Worm (Caenorhabditis elegans): ENCODE measurements around the gene T28A8.3.

Gene T28A8.3

DNA sequence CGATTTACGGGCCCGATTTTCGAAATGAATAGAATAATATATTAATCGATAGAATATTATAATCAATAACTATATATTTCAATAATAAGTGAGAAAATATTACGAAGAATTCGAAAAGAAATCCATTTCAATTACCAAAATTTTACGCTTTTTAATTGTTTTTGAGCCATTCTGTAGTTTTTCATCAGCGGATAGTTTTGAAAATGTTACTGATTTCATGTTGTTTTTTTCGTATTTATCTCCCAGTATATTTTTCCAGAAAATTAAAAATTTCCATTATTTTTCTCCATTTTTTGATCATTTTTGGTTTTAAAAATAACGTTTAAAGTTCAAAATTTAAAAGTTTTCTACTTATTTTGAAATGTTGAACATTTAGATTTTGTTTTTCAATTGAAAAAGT is at the start of gene T28A8.3:
Gene T28A8.3 (plus strand): TSS at position 301 of the 400 bp plus-strand sequence.
- TF ChIP-seq mab-5 (tag; optimal IDR thresholded peaks at IDR 0.05): no peak
- TF ChIP-seq elt-1 (tag; optimal IDR thresholded peaks at IDR 0.05): no peak
- TF ChIP-seq fos-1 (tag; optimal IDR thresholded peaks at IDR 0.05): no peak
- no peak for TF ChIP-seq elt-3 (tag; optimal IDR thresholded peaks at IDR 0.05)
- TF ChIP-seq unc-55 (GFP tag; optimal IDR thresholded peaks at IDR 0.05): no peak
- TF ChIP-seq sma-3 (GFP tag; optimal IDR thresholded peaks at IDR 0.05): no peak
- TF ChIP-seq gmeb-1 (tag; optimal IDR thresholded peaks at IDR 0.05): no peak
- no peak for TF ChIP-seq nhr-25 (tag; optimal IDR thresholded peaks at IDR 0.05)
- TF ChIP-seq ztf-11 (tag; optimal IDR thresholded peaks at IDR 0.05): no peak
- no peak for TF ChIP-seq ceh-16 (tag; optimal IDR thresholded peaks at IDR 0.05)
- no peak for TF ChIP-seq mdl-1 (tag; optimal IDR thresholded peaks at IDR 0.05)
- no peak for TF ChIP-seq ama-1 (optimal IDR thresholded peaks at IDR 0.05)
- no peak for TF ChIP-seq sem-4 (tag; optimal IDR thresholded peaks at IDR 0.05)
- no peak for TF ChIP-seq ztf-1 (GFP tag; conservative IDR thresholded peaks at IDR 0.05)

DNA sequence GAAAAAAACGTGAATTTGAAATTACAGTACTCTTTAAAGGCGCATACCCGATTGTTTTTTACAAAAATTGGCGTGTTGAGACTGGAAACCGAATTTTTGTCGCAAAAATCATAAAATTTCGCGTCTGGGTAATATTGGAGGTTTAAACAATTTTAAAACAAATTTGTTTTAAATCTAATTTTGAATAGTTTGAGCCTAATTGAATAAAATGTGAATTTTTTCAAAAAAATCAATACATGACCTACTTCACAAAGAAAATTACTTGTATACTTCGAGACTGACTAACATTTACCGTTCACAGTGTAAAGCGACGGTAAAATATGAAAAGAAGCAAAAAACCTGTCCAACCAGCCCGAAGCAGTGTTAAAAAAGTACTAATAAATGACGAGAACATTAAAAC is 48.5 kb upstream of the T28A8.3 start:
- TF ChIP-seq lin-11 (tag; optimal IDR thresholded peaks at IDR 0.05): no peak
- TF ChIP-seq ama-1 (optimal IDR thresholded peaks at IDR 0.05): peak; percentile 1

ce11 chrIII:13458978-13459596 is 46.7 kb upstream of the T28A8.3 start, which contains the start of gene tag-164:
tag-164 (plus strand) TSS chrIII:13459546.
- TF ChIP-seq nhr-21 (tag; optimal IDR thresholded peaks at IDR 0.05): no peak
- no peak for TF ChIP-seq unc-55 (GFP tag; optimal IDR thresholded peaks at IDR 0.05)
- no peak for TF ChIP-seq dmd-4 (tag; optimal IDR thresholded peaks at IDR 0.05)
- no peak for TF ChIP-seq nhr-23 (tag; optimal IDR thresholded peaks at IDR 0.05)
- TF ChIP-seq ztf-4 (tag; optimal IDR thresholded peaks at IDR 0.05): no peak
- TF ChIP-seq R02D3.7 (tag; optimal IDR thresholded peaks at IDR 0.05): no peak
- TF ChIP-seq skn-1 (tag; optimal IDR thresholded peaks at IDR 0.05): no peak
- TF ChIP-seq nhr-129 (tag; optimal IDR thresholded peaks at IDR 0.05): no peak
- no peak for TF ChIP-seq nhr-12 (tag; optimal IDR thresholded peaks at IDR 0.05)
- TF ChIP-seq ceh-82 (tag; optimal IDR thresholded peaks at IDR 0.05): no peak

DNA sequence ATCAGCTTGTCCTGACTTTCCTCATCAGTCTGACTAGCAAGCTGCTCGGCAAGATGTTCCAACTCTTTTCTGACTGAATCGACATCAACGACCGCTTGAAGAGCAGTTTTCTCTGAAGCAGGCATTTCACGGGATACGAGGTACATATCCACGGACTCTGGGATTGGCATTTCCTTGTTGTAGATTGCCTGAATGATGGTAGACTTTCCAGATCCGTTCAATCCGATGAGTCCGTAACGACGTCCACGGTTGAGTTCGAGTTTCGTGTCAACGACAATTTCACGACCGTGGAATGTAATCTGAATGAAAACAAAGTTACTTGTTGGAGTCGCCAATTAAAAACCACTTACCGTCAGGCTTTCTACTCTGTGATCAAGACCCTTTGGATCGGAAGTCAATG is 44.3 kb upstream of the T28A8.3 start:
- TF ChIP-seq sma-3 (GFP tag; optimal IDR thresholded peaks at IDR 0.05) (no peak), gmeb-1 (tag; optimal IDR thresholded peaks at IDR 0.05) (no peak), ceh-82 (tag; optimal IDR thresholded peaks at IDR 0.05) (no peak), peb-1 (tag; optimal IDR thresholded peaks at IDR 0.05) (no peak), nhr-25 (tag; optimal IDR thresholded peaks at IDR 0.05) (no peak), nhr-10 (tag; optimal IDR thresholded peaks at IDR 0.05) (no peak), sem-4 (tag; optimal IDR thresholded peaks at IDR 0.05) (no peak), ama-1 (optimal IDR thresholded peaks at IDR 0.05) (no peak)

DNA sequence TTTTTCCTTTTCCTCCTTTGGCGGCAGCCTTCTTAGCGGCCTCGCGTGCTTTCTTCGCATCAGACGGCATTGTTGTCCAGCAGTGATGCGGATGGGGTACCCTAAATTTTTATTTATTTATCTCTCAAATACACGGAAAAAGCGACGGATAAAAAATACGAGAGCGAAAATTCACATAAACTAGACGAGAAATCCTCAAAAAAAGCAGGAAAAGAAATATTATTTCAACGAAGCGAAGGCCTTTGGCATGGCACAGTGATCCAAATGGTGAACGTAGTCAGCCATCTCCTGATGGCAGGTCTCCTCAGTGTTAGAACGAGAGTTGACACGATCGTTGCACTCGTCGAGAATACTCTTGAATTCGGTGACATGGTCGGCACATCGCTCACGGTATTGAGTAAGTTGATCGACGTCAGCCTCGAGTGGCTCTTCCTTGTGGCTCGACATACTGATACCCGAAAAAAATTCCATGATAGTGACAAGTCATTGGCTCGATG is 43.6 kb upstream of the T28A8.3 start, which contains the start of the genes abcf-2 and T27E9.2:
Gene abcf-2 (minus strand): TSS at position 101 of the 497 bp plus-strand sequence.
Gene T27E9.2 (minus strand): TSS at position 447 of the 497 bp plus-strand sequence.
- TF ChIP-seq blmp-1 (tag; optimal IDR thresholded peaks at IDR 0.05; ENCODE audit: insufficient read depth) (no peak), dmd-4 (tag; optimal IDR thresholded peaks at IDR 0.05) (no peak), elt-1 (tag; optimal IDR thresholded peaks at IDR 0.05) (no peak), nhr-10 (tag; optimal IDR thresholded peaks at IDR 0.05) (no peak)

DNA sequence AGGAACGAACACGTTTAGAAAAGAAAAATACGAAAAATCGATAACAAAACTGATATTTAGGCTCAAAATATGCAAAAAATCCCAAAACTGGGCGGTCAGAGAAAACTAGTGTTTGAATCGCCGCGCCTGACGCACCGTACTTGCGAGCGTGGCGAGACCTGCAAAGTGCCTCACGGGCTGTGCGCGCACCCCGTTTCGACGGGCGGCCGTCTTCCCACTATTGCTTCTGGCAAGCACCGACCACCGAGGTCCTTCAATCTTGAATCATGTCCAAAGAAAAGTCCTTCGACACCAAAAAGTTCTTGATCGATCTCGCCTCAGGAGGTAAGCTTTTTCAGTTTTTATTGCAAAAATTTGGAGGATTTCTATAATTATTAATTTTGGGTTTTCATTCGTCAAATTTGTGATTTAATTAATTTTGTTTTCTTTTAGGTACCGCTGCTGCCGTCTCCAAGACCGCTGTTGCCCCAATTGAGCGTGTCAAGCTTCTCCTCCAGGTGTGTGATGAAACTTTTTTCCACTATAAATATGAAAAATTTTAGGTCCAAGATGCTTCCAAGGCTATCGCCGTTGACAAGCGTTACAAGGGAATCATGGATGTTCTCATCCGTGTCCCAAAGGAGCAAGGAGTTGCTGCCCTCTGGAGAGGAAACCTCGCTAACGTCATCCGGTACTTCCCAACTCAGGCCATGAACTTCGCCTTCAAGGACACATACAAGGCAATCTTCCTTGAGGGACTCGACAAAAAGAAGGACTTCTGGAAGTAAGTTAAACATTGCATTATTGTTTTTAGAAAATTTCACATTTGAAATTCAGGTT is 42.6 kb upstream of the T28A8.3 start, which contains the start of gene ant-1.1:
Gene ant-1.1 (plus strand): TSS at position 199 of the 819 bp plus-strand sequence.
- no peak for TF ChIP-seq dmd-4 (tag; optimal IDR thresholded peaks at IDR 0.05)
- TF ChIP-seq alr-1 (tag; optimal IDR thresholded peaks at IDR 0.05): no peak
- no peak for TF ChIP-seq nhr-11 (tag; optimal IDR thresholded peaks at IDR 0.05)
- no peak for TF ChIP-seq nhr-23 (tag; optimal IDR thresholded peaks at IDR 0.05)
- no peak for TF ChIP-seq lin-39 (tag; optimal IDR thresholded peaks at IDR 0.05)
- peak; percentile 66 for TF ChIP-seq unc-62 (GFP tag; optimal IDR thresholded peaks at IDR 0.05)
- no peak for TF ChIP-seq peb-1 (tag; optimal IDR thresholded peaks at IDR 0.05)
- peak; percentile 93 for TF ChIP-seq mab-5 (tag; optimal IDR thresholded peaks at IDR 0.05)
- no peak for TF ChIP-seq R02D3.7 (tag; optimal IDR thresholded peaks at IDR 0.05)
- TF ChIP-seq sma-3 (GFP tag; optimal IDR thresholded peaks at IDR 0.05): peak; percentile 98
- peak; percentile 85 for TF ChIP-seq zag-1 (tag; optimal IDR thresholded peaks at IDR 0.05)
- TF ChIP-seq nhr-77 (tag; optimal IDR thresholded peaks at IDR 0.05): peak; percentile 36
- TF ChIP-seq fos-1 (tag; optimal IDR thresholded peaks at IDR 0.05): peak; percentile 52
- peak; percentile 91 for TF ChIP-seq nhr-129 (tag; optimal IDR thresholded peaks at IDR 0.05)
- peak; percentile 81 for TF ChIP-seq snpc-4 (tag; optimal IDR thresholded peaks at IDR 0.05)
- no peak for TF ChIP-seq aly-2 (tag; optimal IDR thresholded peaks at IDR 0.05)
- TF ChIP-seq mbf-1 (tag; optimal IDR thresholded peaks at IDR 0.05): no peak
- TF ChIP-seq lin-11 (tag; optimal IDR thresholded peaks at IDR 0.05): peak; percentile 97
- no peak for TF ChIP-seq ztf-11 (tag; optimal IDR thresholded peaks at IDR 0.05)
- no peak for TF ChIP-seq ztf-1 (GFP tag; conservative IDR thresholded peaks at IDR 0.05)
- peak; percentile 99 for TF ChIP-seq ZK546.5 (tag; optimal IDR thresholded peaks at IDR 0.05)
- no peak for TF ChIP-seq nhr-12 (tag; optimal IDR thresholded peaks at IDR 0.05)
- peak; percentile 89 for TF ChIP-seq C34F6.9 (tag; optimal IDR thresholded peaks at IDR 0.05)
- peak; percentile 95 for TF ChIP-seq nhr-25 (tag; optimal IDR thresholded peaks at IDR 0.05)
- peak; percentile 97 for TF ChIP-seq gmeb-1 (tag; optimal IDR thresholded peaks at IDR 0.05)
- peak; percentile 86 for TF ChIP-seq Y55F3AM.14 (GFP tag; optimal IDR thresholded peaks at IDR 0.05)

Measured in whole organism, L2 larva.